Worm (Caenorhabditis elegans): ENCODE results near the gene egl-27.

DNA sequence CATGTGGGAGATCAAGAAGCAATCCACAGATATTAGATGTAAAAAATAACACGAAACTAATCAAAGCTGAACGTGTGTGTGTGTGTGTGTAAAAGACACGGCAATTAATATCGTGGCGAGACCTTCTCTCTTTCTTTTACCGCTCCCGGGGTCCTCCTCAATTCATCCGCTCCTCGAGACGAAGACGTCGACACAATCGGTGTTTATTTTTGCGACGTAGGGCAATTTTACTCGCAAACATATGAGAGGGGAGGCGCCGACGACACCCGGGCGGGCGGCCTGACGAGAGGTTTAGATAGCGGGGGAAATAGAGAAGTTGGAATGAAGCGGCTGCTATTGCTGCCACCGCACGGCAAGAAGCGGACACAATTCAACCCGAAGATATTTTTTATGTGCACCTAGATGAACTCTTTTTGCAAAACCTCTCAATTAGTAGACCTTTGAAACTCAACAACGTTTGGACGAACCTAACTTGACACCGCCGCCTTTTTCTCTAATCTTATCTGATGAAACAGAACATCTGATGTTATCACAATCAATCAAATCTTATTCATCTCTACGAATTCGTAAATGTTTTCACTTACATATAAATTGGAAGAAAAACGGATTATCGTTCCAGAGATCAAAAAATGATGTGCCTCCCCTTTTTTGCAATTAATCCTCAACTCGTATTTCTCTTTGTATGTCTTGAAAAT lies 2.0 kb upstream of the egl-27 start:
- TF ChIP-seq him-1 (tag; optimal IDR thresholded peaks at IDR 0.05) (no peak), W03F9.2 (tag; optimal IDR thresholded peaks at IDR 0.05) (no peak)
